Worm (Caenorhabditis elegans) whole organism, L3 larva: ENCODE results near the gene E02H9.9.
A peak's percentile ranks its signal among the peaks of the same experiment; 100 is the strongest.

Experiments
- R02D3.7 ChIP-seq: fragments of 150-350 bp; optimal IDR thresholded peaks from 2 replicates; lab custom pipeline; 2014; ENCODE audit warnings: missing biosample characterization, missing genetic modification characterization
- ZK546.5 ChIP-seq: sonication (generic microtip); optimal IDR thresholded peaks from 2 replicates; lab custom pipeline; 2017; ENCODE audit warnings: missing biosample characterization, missing genetic modification characterization
- aly-2 ChIP-seq: fragments of 150-350 bp; optimal IDR thresholded peaks from 2 replicates; lab custom pipeline; 2014; ENCODE audit warnings: missing biosample characterization, missing genetic modification characterization
- ama-1 ChIP-seq: fragments of 150-350 bp; optimal IDR thresholded peaks from 2 replicates; lab custom pipeline; 2018
- ceh-16 ChIP-seq: sonication (generic microtip); optimal IDR thresholded peaks from 2 replicates; lab custom pipeline; 2017; ENCODE audit warnings: missing biosample characterization, missing genetic modification characterization
- ceh-28 ChIP-seq: fragments of 150-350 bp; optimal IDR thresholded peaks from 2 replicates; lab custom pipeline; 2014; ENCODE audit warnings: missing biosample characterization, missing genetic modification reagents, missing genetic modification characterization
- ceh-82 ChIP-seq: fragments of 150-350 bp; optimal IDR thresholded peaks from 2 replicates; lab custom pipeline; 2014; ENCODE audit warnings: missing biosample characterization, missing genetic modification characterization
- ceh-9 ChIP-seq: sonication (generic microtip); optimal IDR thresholded peaks from 2 replicates; lab custom pipeline; 2018; ENCODE audit warnings: missing biosample characterization, missing genetic modification characterization
- daf-12 ChIP-seq: fragments of 150-350 bp; optimal IDR thresholded peaks from 2 replicates; lab custom pipeline; 2014; ENCODE audit warnings: missing biosample characterization, missing genetic modification reagents, missing genetic modification characterization
- egl-27 ChIP-seq: sonication (generic microtip); optimal IDR thresholded peaks from 4 replicates; lab custom pipeline; 2017; ENCODE audit warnings: missing biosample characterization, missing genetic modification reagents, missing genetic modification characterization
- egl-5 ChIP-seq: fragments of 150-350 bp; optimal IDR thresholded peaks from 2 replicates; lab custom pipeline; 2017; ENCODE audit warnings: missing biosample characterization, missing genetic modification reagents, missing genetic modification characterization, inconsistent platforms
- elt-1 ChIP-seq: fragments of 150-350 bp; optimal IDR thresholded peaks from 2 replicates; lab custom pipeline; 2014; ENCODE audit warnings: missing biosample characterization, missing genetic modification characterization
- fkh-10 ChIP-seq: sonication (generic microtip); optimal IDR thresholded peaks from 2 replicates; lab custom pipeline; 2017; ENCODE audit warnings: missing biosample characterization, missing genetic modification reagents, missing genetic modification characterization
- fkh-2 ChIP-seq: fragments of 150-350 bp; optimal IDR thresholded peaks from 2 replicates; lab custom pipeline; 2014; ENCODE audit warnings: missing biosample characterization, missing genetic modification reagents, missing genetic modification characterization
- fos-1 ChIP-seq: fragments of 150-350 bp; optimal IDR thresholded peaks from 2 replicates; lab custom pipeline; 2014; ENCODE audit warnings: missing biosample characterization, missing genetic modification characterization
- hmg-11 ChIP-seq: sonication (generic microtip); optimal IDR thresholded peaks from 2 replicates; lab custom pipeline; 2016; ENCODE audit warnings: missing genetic modification characterization, missing compliant biosample characterization
- jun-1 ChIP-seq: fragments of 150-350 bp; optimal IDR thresholded peaks from 2 replicates; lab custom pipeline; 2014; ENCODE audit warnings: missing biosample characterization, missing genetic modification reagents, missing genetic modification characterization
- lin-15B ChIP-seq: fragments of 150-350 bp; optimal IDR thresholded peaks from 2 replicates; lab custom pipeline; 2014; ENCODE audit warnings: missing biosample characterization, missing genetic modification characterization
- lsy-12 ChIP-seq: sonication (generic microtip); optimal IDR thresholded peaks from 2 replicates; lab custom pipeline; 2016; ENCODE audit warnings: mild to moderate bottlenecking, missing genetic modification characterization, missing compliant biosample characterization
- mdl-1 ChIP-seq: fragments of 150-350 bp; optimal IDR thresholded peaks from 2 replicates; lab custom pipeline; 2014; ENCODE audit warnings: missing biosample characterization, missing genetic modification characterization
- mml-1 ChIP-seq: fragments of 150-350 bp; sonication (generic microtip); optimal IDR thresholded peaks from 3 replicates; lab custom pipeline; 2014; ENCODE audit warnings: missing biosample characterization, missing genetic modification characterization
- nfya-1 ChIP-seq: sonication (generic microtip); optimal IDR thresholded peaks from 2 replicates; lab custom pipeline; 2017; ENCODE audit warnings: missing genetic modification characterization, mild to moderate bottlenecking, missing compliant biosample characterization, antibody characterized with exemption, moderate library complexity; ENCODE audit not compliant: insufficient read depth
- nhr-11 ChIP-seq: fragments of 150-350 bp; optimal IDR thresholded peaks from 2 replicates; lab custom pipeline; 2014; ENCODE audit warnings: missing biosample characterization, missing genetic modification characterization
- nhr-23 ChIP-seq: fragments of 150-350 bp; optimal IDR thresholded peaks from 2 replicates; lab custom pipeline; 2014; ENCODE audit warnings: missing biosample characterization, missing genetic modification reagents, missing genetic modification characterization
- nhr-25 ChIP-seq: sonication (generic microtip); optimal IDR thresholded peaks from 2 replicates; lab custom pipeline; 2017; ENCODE audit warnings: missing biosample characterization, missing genetic modification characterization
- nhr-28 ChIP-seq: fragments of 150-350 bp; optimal IDR thresholded peaks from 2 replicates; lab custom pipeline; 2014; ENCODE audit warnings: missing biosample characterization, missing genetic modification characterization
- nhr-43 ChIP-seq: sonication (generic microtip); optimal IDR thresholded peaks from 2 replicates; lab custom pipeline; 2016; ENCODE audit warnings: mild to moderate bottlenecking, missing genetic modification characterization, missing compliant biosample characterization; ENCODE audit not compliant: poor library complexity, severe bottlenecking
- nhr-77 ChIP-seq: fragments of 150-350 bp; optimal IDR thresholded peaks from 2 replicates; lab custom pipeline; 2014; ENCODE audit warnings: missing biosample characterization, missing genetic modification characterization
- pqm-1 ChIP-seq: fragments of 150-350 bp; optimal IDR thresholded peaks from 2 replicates; lab custom pipeline; 2017; ENCODE audit warnings: missing biosample characterization, missing genetic modification characterization, inconsistent platforms
- skn-1 ChIP-seq: fragments of 150-350 bp; optimal IDR thresholded peaks from 2 replicates; lab custom pipeline; 2014; ENCODE audit warnings: missing biosample characterization, missing genetic modification characterization
- snpc-4 ChIP-seq: fragments of 150-350 bp; optimal IDR thresholded peaks from 2 replicates; lab custom pipeline; 2014; ENCODE audit warnings: missing biosample characterization, missing genetic modification characterization
- tbx-2 ChIP-seq: sonication (generic microtip); optimal IDR thresholded peaks from 2 replicates; lab custom pipeline; 2016; ENCODE audit warnings: mild to moderate bottlenecking, missing genetic modification characterization, missing compliant biosample characterization
- zag-1 ChIP-seq: fragments of 150-350 bp; optimal IDR thresholded peaks from 2 replicates; lab custom pipeline; 2014; ENCODE audit warnings: missing biosample characterization, missing genetic modification characterization
- ztf-4 ChIP-seq: fragments of 150-350 bp; optimal IDR thresholded peaks from 2 replicates; lab custom pipeline; 2014; ENCODE audit warnings: missing biosample characterization, missing genetic modification characterization

E02H9.9 gene

DNA sequence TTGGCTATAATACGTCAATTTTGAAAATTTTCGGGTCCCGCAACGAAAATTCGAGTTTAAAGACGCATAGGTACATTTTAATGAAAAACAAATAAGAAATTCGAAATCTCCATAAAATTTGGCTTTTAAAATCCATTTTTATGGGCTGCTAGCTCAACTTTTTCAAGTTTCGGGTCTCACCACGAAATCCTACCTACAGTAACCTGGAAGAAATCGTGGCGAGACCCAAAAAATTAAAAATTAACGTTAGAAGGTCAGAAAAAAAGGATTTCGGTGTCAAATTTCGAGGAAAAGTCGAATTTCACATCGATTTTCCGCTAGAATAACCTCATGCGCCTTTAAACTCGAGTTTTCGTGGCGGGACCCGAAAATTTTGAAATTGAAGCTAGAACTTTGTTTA is 14.1 kb upstream of the E02H9.9 start:
- TF ChIP-seq pqm-1 (tag; lab: Kevin White, UChicago) (no peak), lsy-12 (tag; lab: Kevin White, UChicago) (no peak), nhr-77 (tag; lab: Kevin White, UChicago) (no peak), nhr-43 (tag; lab: Kevin White, UChicago) (no peak), mml-1 (no peak), fkh-2 (tag; lab: Kevin White, UChicago) (no peak), R02D3.7 (tag; lab: Kevin White, UChicago) (no peak), egl-27 (tag; lab: Kevin White, UChicago) (no peak), mdl-1 (no peak), ceh-28 (no peak), elt-1 (no peak), nhr-28 (tag; lab: Kevin White, UChicago) (no peak), ceh-82 (no peak), daf-12 (tag; lab: Kevin White, UChicago) (no peak), lin-15B (tag; lab: Kevin White, UChicago) (no peak), fkh-10 (GFP tag; lab: Kevin White, UChicago) (no peak), nfya-1 (tag; lab: Kevin White, UChicago) (no peak), ama-1 (lab: Kevin White, UChicago) (no peak), ceh-16 (tag; lab: Kevin White, UChicago) (no peak)

DNA sequence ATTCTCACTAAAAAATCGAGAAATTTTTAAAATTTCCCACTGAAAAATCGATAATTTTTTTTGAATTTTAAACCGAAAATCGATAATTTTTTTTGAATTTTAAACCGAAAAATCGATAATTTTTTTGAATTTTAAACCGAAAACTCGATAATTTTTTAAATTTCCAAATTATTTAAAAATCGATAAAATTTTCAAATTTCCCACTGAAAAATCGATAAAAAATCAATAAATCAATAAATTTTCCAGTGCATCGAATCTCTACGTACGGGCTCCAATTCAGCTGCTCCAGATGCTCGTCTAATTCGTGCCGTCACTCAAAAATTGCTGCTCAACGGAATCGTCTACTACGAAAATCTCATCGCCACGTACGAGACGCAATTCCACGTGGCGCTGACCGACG is 10.5 kb upstream of the E02H9.9 start:
- TF ChIP-seq aly-2 (tag; lab: Kevin White, UChicago) (no peak), ceh-28 (peak; percentile 97)

DNA sequence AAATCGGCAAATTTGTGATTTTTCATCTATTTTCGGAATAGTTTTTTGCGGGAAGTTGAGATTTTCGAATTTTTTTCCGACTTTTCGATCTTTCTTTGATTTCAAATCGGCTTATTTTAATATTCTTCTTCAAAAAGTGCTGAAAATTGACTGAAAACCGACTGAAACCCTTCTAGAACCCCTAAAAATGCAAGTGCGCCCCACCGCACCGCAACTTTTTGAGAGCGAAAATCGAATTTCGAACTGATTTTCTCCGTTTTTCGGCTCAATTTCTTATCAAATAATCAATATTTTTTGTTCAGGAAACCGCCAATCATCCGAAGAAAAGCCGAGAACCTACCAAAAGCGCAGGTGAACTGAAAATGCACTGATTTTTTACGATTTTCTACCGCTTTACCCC is 9.2 kb upstream of the E02H9.9 start:
- TF ChIP-seq hmg-11 (tag; lab: Kevin White, UChicago) (no peak), ztf-4 (no peak), nhr-43 (tag; lab: Kevin White, UChicago) (no peak), ama-1 (lab: Kevin White, UChicago) (no peak), elt-1 (no peak), mdl-1 (no peak), daf-12 (tag; lab: Kevin White, UChicago) (no peak), jun-1 (no peak), mml-1 (no peak), fkh-2 (tag; lab: Kevin White, UChicago) (no peak)

DNA sequence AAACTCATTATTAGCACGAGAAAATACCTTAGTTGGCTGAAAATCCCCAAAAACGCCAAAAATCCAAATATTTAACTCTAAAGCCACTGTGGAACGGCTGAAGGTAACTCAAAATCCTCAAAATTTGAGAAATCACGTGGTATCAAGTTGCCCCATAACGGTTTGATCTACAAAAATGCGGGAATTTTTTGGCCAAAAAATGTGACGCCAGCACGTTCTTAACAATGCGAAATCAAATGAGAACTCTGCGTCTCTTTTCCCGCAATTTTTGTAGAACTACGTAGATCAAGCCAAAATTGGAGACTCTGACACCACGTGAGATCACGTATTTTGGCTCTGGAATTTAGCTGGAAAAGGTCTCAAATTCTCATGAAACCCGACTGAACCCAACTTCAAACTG is 6.7 kb upstream of the E02H9.9 start:
- TF ChIP-seq nhr-43 (tag; lab: Kevin White, UChicago): no peak
- no peak for TF ChIP-seq mml-1
- TF ChIP-seq egl-27 (tag; lab: Kevin White, UChicago): no peak
- TF ChIP-seq egl-5 (tag; lab: Kevin White, UChicago): no peak
- TF ChIP-seq zag-1: no peak
- no peak for TF ChIP-seq ZK546.5
- no peak for TF ChIP-seq elt-1

DNA sequence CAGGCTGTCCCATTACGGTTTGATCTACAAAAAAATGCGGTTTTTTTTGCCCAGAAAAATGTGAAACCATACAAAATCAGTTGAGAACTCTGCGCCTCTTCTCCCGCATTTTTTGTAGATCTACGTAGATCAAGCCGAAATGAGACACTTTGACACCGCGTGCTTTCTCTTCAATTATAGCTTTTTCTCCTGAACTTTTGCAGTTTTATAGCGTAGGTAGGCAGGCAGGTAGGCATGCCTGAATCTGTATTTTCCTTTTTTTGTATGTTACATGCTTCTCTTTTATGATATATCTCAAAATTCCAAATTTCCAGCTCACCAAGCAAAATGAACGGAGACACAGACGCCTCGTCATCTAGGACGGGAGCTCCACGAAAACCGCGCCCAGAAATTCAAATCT is 5.5 kb upstream of the E02H9.9 start, which contains the start of gene smg-6:
smg-6 (plus strand) TSS at position 301 of the 400 bp plus-strand sequence.
- TF ChIP-seq mml-1 (no peak), snpc-4 (tag; lab: Kevin White, UChicago) (no peak), skn-1 (tag; lab: Kevin White, UChicago) (no peak), mdl-1 (no peak), ceh-82 (no peak), ceh-16 (tag; lab: Kevin White, UChicago) (no peak), egl-27 (tag; lab: Kevin White, UChicago) (no peak), fkh-2 (tag; lab: Kevin White, UChicago) (no peak), ama-1 (lab: Kevin White, UChicago) (no peak), aly-2 (tag; lab: Kevin White, UChicago) (no peak), R02D3.7 (tag; lab: Kevin White, UChicago) (no peak), ceh-9 (tag; lab: Kevin White, UChicago) (no peak), nhr-23 (tag; lab: Kevin White, UChicago) (no peak), tbx-2 (tag; lab: Kevin White, UChicago) (no peak), nhr-11 (no peak), ZK546.5 (no peak), lsy-12 (tag; lab: Kevin White, UChicago) (no peak), nhr-25 (tag; lab: Kevin White, UChicago) (no peak), fos-1 (tag; lab: Kevin White, UChicago) (no peak), fkh-10 (GFP tag; lab: Kevin White, UChicago) (no peak)
